Fruit fly (Drosophila melanogaster): ENCODE data around the gene RnrL.

DNA sequence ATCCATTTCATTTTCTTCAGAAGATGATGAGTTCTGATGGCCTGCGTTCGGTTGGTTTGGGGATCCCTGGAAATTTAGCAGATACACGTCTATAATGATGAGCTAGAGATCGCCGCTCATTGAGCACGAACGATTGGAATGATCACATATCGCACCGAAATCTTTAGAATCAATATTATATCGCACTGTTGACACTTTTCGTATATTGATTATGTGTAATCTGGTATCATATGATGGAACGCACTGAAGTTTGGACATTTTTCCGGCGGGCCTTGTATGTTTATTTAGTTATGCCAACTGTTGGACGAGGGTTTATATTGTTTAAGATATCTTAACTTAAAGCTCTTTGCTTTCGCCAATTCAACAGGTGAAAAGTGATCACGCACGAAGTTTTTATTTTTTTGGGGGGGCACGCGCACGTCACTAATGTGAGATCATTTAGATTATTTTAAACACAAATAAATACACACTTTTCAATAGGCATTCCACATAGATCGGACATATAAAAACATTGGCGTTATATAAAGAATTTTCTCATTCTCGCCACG is 6.6 kb downstream of the RnrL start:
- TF ChIP-seq CG30020 (tag; optimal IDR thresholded peaks at IDR 0.05) (no peak), tx (GFP tag; optimal IDR thresholded peaks at IDR 0.05) (no peak), Gug (GFP tag; IDR thresholded peaks at IDR 0.05) (peak; percentile 17; the same call in 1 of the 4 replicates), CG31365 (tag; optimal IDR thresholded peaks at IDR 0.05) (no peak), tna (GFP tag; IDR thresholded peaks at IDR 0.05; ENCODE audit: partially characterized antibody) (peak; percentile 57), ara (GFP tag; IDR thresholded peaks at IDR 0.05) (no peak; the same call in 1 of the 2 replicates)

All from whole organism, embryonic.